Worm (Caenorhabditis elegans): Measurements from ENCODE around the gene nsph-4.3.

The nsph-4.3 gene

DNA sequence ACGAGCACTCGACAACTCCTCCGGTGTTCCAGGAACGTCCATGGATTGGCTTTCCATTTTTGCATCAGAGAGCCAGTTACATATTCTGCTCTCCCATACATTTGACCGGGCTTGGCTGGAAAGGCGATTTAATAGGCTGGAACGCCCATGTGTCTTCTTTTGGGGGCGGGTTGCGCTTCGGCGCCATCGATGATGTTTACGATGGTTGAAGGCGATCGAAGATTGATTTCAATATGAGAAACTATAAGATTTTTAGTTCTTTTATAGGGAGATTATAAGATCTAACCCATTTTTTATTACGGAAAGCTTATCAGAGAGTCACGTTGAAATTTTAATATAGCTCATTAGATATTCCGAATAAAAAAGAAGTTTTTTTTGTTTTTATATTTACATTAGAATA is at the start of gene nsph-4.3:
Gene nsph-4.3 (minus strand): TSS at position 101 of the 400 bp plus-strand sequence.
- TF ChIP-seq unc-62 (GFP tag; optimal IDR thresholded peaks at IDR 0.05), result no peak

DNA sequence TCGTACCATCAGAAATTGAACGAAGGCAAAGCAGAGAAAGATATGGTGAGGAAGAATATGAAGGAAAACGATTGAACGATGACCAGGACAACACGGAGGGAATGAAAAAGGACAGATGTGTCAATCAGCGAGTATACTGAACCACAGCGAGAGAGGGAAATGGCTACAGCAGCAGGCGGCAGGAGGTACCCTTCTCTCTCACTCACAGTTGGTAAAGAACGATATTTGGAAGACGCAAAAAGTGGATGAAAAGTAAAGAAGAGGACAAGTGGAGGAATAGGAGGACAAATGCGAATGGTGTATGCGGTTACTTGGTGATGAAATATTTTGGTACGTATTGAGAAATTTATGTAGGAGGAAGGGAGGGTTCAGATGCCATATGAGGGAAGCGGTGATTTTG is 47.4 kb upstream of the nsph-4.3 start, which contains the start of gene ZK783.7:
Gene ZK783.7 (plus strand): TSS at position 246 of the 400 bp plus-strand sequence.
- TF ChIP-seq unc-62 (GFP tag; optimal IDR thresholded peaks at IDR 0.05), result no peak

ce11 chrIII:7655932-7656331 is 46.9 kb upstream of the nsph-4.3 start, which contains the start of gene baz-2:
baz-2 (minus strand) TSS chrIII:7656032.
- TF ChIP-seq unc-62 (GFP tag; optimal IDR thresholded peaks at IDR 0.05), result no peak

DNA sequence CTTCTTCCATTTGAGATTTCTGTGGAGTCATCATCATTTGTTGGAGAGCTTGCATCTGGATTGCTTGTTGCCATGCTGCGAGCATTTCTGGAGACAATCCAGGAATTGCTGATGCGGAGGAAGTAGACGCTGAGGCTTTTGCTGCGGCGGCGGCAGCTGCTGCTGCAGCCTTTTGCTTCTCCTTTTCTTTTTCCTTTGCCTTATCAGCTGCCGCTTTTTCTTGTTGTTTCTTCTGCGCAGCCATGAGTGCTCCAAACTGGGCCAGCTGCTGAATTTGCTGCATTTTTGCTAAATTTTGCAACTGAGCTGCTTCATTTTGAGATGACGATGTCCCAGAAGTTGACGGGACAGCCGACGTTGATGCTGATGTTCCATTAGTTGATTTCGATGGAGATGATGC is 46.4 kb upstream of the nsph-4.3 start:
- no peak for TF ChIP-seq unc-62 (GFP tag; optimal IDR thresholded peaks at IDR 0.05)

ce11 chrIII:7648841-7649240 is 39.8 kb upstream of the nsph-4.3 start:
- TF ChIP-seq unc-62 (GFP tag; optimal IDR thresholded peaks at IDR 0.05), result no peak

DNA sequence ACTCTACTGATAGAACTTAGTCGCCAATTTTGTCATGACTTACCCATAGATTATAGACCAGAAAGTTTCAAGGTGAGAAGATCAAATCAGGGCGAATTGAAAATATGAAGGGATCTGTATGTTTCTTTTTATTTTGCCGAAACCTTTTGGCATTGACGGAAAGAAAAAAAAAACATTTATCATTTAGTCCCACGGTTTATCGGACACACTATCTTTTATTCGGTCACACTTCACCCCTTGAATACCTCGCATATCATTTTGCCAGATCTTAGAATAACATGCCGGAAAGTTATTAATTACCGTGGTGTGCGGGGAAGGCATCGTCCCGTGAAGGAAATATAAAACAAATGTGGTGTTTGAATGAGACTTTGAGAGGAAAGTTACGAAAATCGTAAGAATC is 36.0 kb upstream of the nsph-4.3 start:
- TF ChIP-seq unc-62 (GFP tag; optimal IDR thresholded peaks at IDR 0.05), result no peak

- TF ChIP-seq unc-62 (GFP tag; optimal IDR thresholded peaks at IDR 0.05), result no peak
Measured at ce11 chrIII:7643902-7644641, 35.0 kb upstream of the nsph-4.3 start.

- TF ChIP-seq unc-62 (GFP tag; optimal IDR thresholded peaks at IDR 0.05), result no peak
Measured at ce11 chrIII:7643084-7643483, 34.0 kb upstream of the nsph-4.3 start, which contains the start of gene upp-1. upp-1 (minus strand) TSS chrIII:7643101.

- TF ChIP-seq unc-62 (GFP tag; optimal IDR thresholded peaks at IDR 0.05), result no peak
Measured at ce11 chrIII:7642015-7642414, 32.9 kb upstream of the nsph-4.3 start.

- no peak for TF ChIP-seq unc-62 (GFP tag; optimal IDR thresholded peaks at IDR 0.05)
Measured at ce11 chrIII:7641337-7641736, 32.3 kb upstream of the nsph-4.3 start.

- TF ChIP-seq unc-62 (GFP tag; optimal IDR thresholded peaks at IDR 0.05), result no peak
Measured at ce11 chrIII:7625086-7625485, 16.0 kb upstream of the nsph-4.3 start, which contains the start of gene fbn-1. fbn-1 (plus strand) TSS chrIII:7625386.

DNA sequence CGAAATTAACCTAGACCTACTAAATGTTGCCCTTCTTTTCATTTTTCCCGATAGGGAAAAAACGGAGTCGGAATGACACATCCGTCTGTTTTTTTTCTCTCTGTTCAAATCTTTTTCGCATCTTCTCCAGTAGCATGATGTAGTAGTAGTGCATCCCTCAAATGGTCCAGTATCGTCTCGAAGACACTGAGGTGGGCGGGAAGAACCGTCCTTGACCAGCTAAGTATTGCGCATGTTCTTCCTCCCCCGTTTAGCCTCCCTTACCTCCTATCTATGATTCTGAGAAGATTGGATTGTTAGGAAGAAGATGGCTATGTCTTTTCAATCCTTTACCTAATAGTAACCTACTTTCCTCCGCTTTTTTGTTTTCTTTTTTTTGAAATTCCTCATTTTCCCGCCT is 13.9 kb upstream of the nsph-4.3 start:
- no peak for TF ChIP-seq unc-62 (GFP tag; optimal IDR thresholded peaks at IDR 0.05)

ce11 chrIII:7621355-7621754 is 12.3 kb upstream of the nsph-4.3 start:
- TF ChIP-seq unc-62 (GFP tag; optimal IDR thresholded peaks at IDR 0.05), result no peak

DNA sequence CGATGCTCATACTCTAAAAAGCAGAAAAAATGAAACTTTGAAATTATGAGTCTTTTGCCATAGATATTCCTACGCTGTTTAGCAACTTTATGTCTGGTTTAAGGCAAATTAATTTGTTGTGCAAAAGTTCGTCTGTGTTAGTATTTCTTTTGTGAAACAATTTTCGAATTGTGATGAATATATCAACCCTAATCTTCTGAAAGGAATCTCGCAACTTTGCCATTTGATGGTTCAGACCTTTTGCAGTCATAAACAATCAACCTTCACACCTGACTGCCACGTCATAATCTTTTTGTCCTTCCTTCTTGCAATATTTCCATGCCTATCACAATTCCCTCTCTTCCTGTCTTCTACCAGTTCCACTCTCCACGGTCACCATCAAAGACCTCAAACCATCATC is 10.8 kb upstream of the nsph-4.3 start:
- TF ChIP-seq unc-62 (GFP tag; optimal IDR thresholded peaks at IDR 0.05), result no peak

DNA sequence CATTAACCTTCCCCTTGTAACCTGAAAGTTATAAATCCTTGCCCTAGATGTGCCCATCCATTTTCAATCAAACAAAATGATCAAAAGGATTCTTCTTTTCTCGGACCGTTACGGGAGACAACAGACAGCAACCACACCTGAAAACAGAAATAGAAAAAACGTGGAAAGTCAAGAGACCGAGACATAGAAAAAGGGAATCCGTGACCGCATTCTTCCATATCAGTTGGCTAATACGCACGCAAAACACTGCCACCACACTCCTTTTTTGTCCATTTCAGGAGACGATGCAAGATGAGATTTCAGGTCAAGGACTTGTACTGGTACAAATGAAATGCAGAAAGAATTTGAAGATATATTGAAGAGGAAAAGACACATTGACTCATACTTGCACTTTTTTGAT is 9.2 kb upstream of the nsph-4.3 start:
- TF ChIP-seq unc-62 (GFP tag; optimal IDR thresholded peaks at IDR 0.05), result no peak

ce11 chrIII:7616228-7616627 is 7.2 kb upstream of the nsph-4.3 start, which contains the start of gene T04A6.1:
T04A6.1 (plus strand) TSS chrIII:7616528.
- no peak for TF ChIP-seq unc-62 (GFP tag; optimal IDR thresholded peaks at IDR 0.05)

DNA sequence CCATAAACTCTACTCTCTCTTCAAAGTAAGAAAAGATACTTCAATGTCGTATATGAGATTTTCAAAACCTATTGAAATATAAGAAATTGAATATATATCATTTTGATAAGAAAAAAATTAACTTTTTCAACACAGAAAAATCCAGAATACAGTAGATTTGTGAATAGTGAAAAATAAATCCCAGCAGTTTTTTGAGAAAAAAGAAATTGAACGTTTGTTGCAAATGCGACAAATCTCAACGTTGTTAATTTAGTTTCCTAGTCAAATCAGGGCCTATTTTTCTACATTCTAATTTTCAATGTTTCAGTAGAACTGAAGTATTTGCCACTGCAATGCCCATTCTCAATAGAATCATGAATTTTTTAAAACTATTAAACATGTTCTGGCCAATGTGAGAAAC is 5.5 kb upstream of the nsph-4.3 start, which contains the start of gene T04A6.2:
Gene T04A6.2 (plus strand): TSS at position 301 of the 400 bp plus-strand sequence.
- no peak for TF ChIP-seq unc-62 (GFP tag; optimal IDR thresholded peaks at IDR 0.05)
